Worm (Caenorhabditis elegans): ENCODE results near the gene F47B8.8.

DNA sequence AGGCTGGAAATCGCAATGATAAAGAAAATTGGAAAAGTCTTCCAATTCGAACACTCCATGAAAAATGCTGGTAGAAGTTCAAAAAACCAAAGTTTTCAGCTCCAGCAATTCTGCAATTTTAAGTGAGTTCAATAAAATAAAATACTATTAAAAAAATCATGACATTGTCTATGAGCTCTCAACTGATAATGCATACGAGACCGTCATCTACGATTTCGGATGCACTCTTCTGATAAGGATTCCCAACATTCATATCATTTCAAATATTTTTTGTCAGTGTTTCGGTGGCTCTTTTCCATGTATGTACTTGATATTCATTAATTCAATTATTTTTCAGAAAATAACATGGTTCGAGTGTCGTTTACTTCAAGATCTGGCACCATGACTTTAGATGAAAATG lies 30.5 kb upstream of the F47B8.8 start, which contains the start of gene F14D7.6:
- no peak for TF ChIP-seq lin-35 (GFP tag; optimal IDR thresholded peaks at IDR 0.05)
- TF ChIP-seq sup-37 (GFP tag; optimal IDR thresholded peaks at IDR 0.05): no peak
- no peak for TF ChIP-seq ztf-11 (tag; optimal IDR thresholded peaks at IDR 0.05)
- TF ChIP-seq lsy-2 (tag; optimal IDR thresholded peaks at IDR 0.05): no peak
- TF ChIP-seq nhr-77 (tag; optimal IDR thresholded peaks at IDR 0.05): no peak
- TF ChIP-seq sptf-1 (tag; optimal IDR thresholded peaks at IDR 0.05): no peak
- no peak for TF ChIP-seq unc-62 (GFP tag; optimal IDR thresholded peaks at IDR 0.05)
- TF ChIP-seq fkh-8 (tag; optimal IDR thresholded peaks at IDR 0.05): no peak
- TF ChIP-seq dsc-1 (tag; optimal IDR thresholded peaks at IDR 0.05): no peak
- TF ChIP-seq sox-4 (tag; optimal IDR thresholded peaks at IDR 0.05): no peak
- no peak for TF ChIP-seq nhr-28 (tag; optimal IDR thresholded peaks at IDR 0.05)
- TF ChIP-seq blmp-1 (tag; optimal IDR thresholded peaks at IDR 0.05): no peak
- no peak for TF ChIP-seq nhr-237 (tag; optimal IDR thresholded peaks at IDR 0.05)
- TF ChIP-seq mep-1 (tag; optimal IDR thresholded peaks at IDR 0.05): no peak

Data from whole organism, L1 larva.